Worm (Caenorhabditis elegans) whole organism, early embryonic: ENCODE data around the gene pbo-4.
A peak's percentile ranks its signal among the peaks of the same experiment; 100 is the strongest.

Experiments
- B0310.2 ChIP-seq: sonication (generic microtip); optimal IDR thresholded peaks from 2 replicates; lab custom pipeline; 2016; ENCODE audit warnings: mild to moderate bottlenecking, missing genetic modification characterization, missing compliant biosample characterization
- F13C5.2 ChIP-seq: sonication (generic microtip); optimal IDR thresholded peaks from 2 replicates; lab custom pipeline; 2017; ENCODE audit warnings: mild to moderate bottlenecking, missing genetic modification characterization, inconsistent platforms, missing compliant biosample characterization
- aly-1 ChIP-seq: sonication (generic microtip); optimal IDR thresholded peaks from 2 replicates; lab custom pipeline; 2016; ENCODE audit warnings: missing genetic modification characterization, missing compliant biosample characterization
- ama-1 ChIP-seq: fragments of 150-350 bp; optimal IDR thresholded peaks from 2 replicates; lab custom pipeline; 2014
- ceh-36 ChIP-seq: sonication (generic microtip); optimal IDR thresholded peaks from 2 replicates; lab custom pipeline; 2016; ENCODE audit warnings: missing genetic modification characterization, inconsistent platforms, missing compliant biosample characterization
- ets-7 ChIP-seq: sonication (generic microtip); optimal IDR thresholded peaks from 2 replicates; lab custom pipeline; 2016; ENCODE audit warnings: missing genotype, missing genetic modification characterization, missing compliant biosample characterization
- flt-1 ChIP-seq: fragments of 200-800 bp; sonication (Bioruptor generic); IDR thresholded peaks from 2 replicates; pipeline ENCODE4 v1.3.6; 2022; ENCODE audit warnings: missing genetic modification characterization, missing compliant biosample characterization
- hmg-4 ChIP-seq: fragments of 200-800 bp; sonication (Bioruptor generic); optimal IDR thresholded peaks from 2 replicates; lab custom pipeline; 2018; ENCODE audit warnings: mild to moderate bottlenecking, missing genetic modification characterization, missing compliant biosample characterization
- hnd-1 ChIP-seq: sonication (generic microtip); optimal IDR thresholded peaks from 2 replicates; lab custom pipeline; 2016; ENCODE audit warnings: missing genetic modification characterization, missing compliant biosample characterization
- pes-1 ChIP-seq: fragments of 200-800 bp; sonication (Bioruptor generic); IDR thresholded peaks from 2 replicates; pipeline ENCODE4 v1.3.6; 2022; ENCODE audit warnings: missing genetic modification reagents, missing genetic modification characterization, missing compliant biosample characterization
- scrt-1 ChIP-seq: fragments of 200-800 bp; sonication (Bioruptor generic); IDR thresholded peaks from 2 replicates; pipeline ENCODE4 v1.3.6; 2022; ENCODE audit warnings: missing genetic modification characterization, missing compliant biosample characterization
- tbx-37 ChIP-seq: fragments of 200-800 bp; sonication (Bioruptor generic); conservative IDR thresholded peaks from 2 replicates; pipeline ENCODE4 v1.3.6; 2022; ENCODE audit warnings: missing genetic modification reagents, missing genetic modification characterization, missing compliant biosample characterization
- tra-4 ChIP-seq: sonication (generic microtip); optimal IDR thresholded peaks from 2 replicates; lab custom pipeline; 2017; ENCODE audit warnings: missing genetic modification characterization, missing compliant biosample characterization

ce11 chrX:10963453-10964046, 9.6 kb downstream of the pbo-4 start, which contains the start of gene nas-10:
- TF ChIP-seq ama-1 (lab: Kevin White, UChicago) (no peak), flt-1 (GFP tag; lab: Robert Waterston, UW) (peak; percentile 89; the same call in 1 of the 2 replicates), hmg-4 (GFP tag; lab: Kevin White, UChicago) (peak; percentile 88), tra-4 (tag; lab: Kevin White, UChicago) (peak; percentile 16), pes-1 (GFP tag; lab: Robert Waterston, UW) (no peak), aly-1 (tag; lab: Kevin White, UChicago) (peak; percentile 78), ets-7 (tag; lab: Kevin White, UChicago) (peak; percentile 79), F13C5.2 (tag; lab: Kevin White, UChicago) (peak; percentile 89), B0310.2 (tag; lab: Kevin White, UChicago) (peak; percentile 76), ceh-36 (tag; lab: Kevin White, UChicago) (peak; percentile 81), hnd-1 (tag; lab: Kevin White, UChicago) (peak; percentile 71), scrt-1 (GFP tag; lab: Robert Waterston, UW) (peak; percentile 91), tbx-37 (GFP tag; lab: Robert Waterston, UW) (peak; percentile 92)
